Fruit fly (Drosophila melanogaster): ENCODE data around the gene foxo.

The foxo gene

DNA sequence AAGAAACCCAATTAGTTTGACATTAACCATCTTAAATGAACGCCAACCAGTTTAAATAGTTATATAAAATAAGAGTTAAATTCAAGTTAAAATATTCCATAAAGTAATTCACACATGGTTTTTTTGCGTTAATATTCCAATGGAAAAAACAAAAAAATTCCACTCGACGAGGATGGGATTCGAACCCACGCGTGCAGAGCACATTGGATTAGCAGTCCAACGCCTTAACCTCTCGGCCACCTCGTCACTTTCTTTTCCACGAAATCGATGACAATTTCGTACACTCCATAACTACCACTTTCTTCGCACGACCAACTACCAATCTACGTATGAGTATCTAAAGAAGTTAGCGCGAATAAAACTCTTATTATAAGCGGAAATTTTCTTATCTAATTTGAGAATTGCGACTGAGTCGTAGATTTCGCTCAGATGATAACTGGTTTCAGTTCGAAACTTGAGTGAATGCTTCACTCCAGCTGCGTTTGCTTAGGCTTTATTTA is 12.3 kb upstream of the foxo start:
- TF ChIP-seq noc (tag; optimal IDR thresholded peaks at IDR 0.05), result no peak

dm6 chr3R:14048702-14049142 is 8.0 kb upstream of the foxo start:
- TF ChIP-seq noc (tag; optimal IDR thresholded peaks at IDR 0.05), result peak; percentile 91

- no peak for TF ChIP-seq noc (tag; optimal IDR thresholded peaks at IDR 0.05)
These were observed 6.1 kb upstream of the foxo start for dm6 chr3R:14050556-14051170.

- TF ChIP-seq noc (tag; optimal IDR thresholded peaks at IDR 0.05), result peak; percentile 74
These were observed 5.3 kb upstream of the foxo start for dm6 chr3R:14051391-14051852.

- TF ChIP-seq noc (tag; optimal IDR thresholded peaks at IDR 0.05), result peak; percentile 84
These were observed 4.3 kb upstream of the foxo start for dm6 chr3R:14052182-14053036.

DNA sequence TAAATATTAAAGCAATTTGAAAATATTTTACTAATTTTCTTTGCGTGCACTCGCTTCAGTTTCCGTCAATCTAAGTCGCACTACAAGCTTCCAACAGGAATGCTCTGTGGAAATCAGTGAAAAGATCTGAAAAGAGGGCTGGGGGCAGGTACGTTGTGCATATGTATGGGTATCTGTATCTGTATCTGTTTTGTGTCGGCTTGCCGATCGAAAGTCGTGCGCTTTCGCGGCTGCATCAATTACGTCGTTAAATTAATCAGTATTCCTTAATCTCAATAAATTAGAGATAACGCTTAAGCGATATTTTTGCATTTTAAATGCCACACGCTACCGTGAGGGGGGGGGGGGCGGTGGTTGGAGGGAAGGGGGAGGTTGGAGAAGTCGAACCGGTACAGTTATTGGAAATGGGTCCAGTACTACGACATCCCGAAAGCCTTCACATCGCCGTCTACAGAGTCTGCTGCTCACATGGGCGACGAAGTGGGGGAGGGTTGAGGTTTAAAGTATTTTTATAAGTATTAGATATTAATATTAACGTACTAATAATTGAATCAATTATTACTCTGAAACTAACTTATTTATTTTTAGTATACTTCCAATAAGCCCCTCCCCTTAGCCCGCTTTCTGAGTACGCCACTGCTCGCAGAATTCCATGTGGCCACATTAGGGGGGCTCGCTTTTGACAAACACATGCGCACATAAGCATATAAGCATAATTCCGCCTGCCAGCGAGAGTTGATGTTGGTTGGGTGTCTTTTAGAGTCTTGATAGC is 3.5 kb upstream of the foxo start:
- peak; percentile 98 for TF ChIP-seq noc (tag; optimal IDR thresholded peaks at IDR 0.05)

- no peak for TF ChIP-seq noc (tag; optimal IDR thresholded peaks at IDR 0.05)
These were observed 2.6 kb upstream of the foxo start for dm6 chr3R:14054103-14054502.

DNA sequence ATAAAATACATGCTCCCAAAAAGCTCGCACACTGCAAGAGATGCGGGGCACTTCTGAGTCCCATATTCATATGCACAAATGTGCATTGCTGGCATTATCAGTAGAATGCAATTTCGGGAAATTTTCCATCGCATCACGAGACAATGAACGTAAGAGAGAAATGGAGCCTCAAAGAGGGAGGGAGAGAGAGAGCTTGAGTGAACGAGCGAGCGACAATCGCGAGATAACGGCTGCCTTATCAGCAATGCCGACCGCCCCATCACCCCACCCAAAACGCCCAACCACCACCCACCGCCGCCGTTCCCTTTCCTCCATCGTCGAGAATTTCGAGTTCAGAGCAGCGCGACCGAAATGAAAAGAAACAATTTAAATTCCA is 813 bp upstream of the foxo start:
- TF ChIP-seq noc (tag; optimal IDR thresholded peaks at IDR 0.05), result no peak

DNA sequence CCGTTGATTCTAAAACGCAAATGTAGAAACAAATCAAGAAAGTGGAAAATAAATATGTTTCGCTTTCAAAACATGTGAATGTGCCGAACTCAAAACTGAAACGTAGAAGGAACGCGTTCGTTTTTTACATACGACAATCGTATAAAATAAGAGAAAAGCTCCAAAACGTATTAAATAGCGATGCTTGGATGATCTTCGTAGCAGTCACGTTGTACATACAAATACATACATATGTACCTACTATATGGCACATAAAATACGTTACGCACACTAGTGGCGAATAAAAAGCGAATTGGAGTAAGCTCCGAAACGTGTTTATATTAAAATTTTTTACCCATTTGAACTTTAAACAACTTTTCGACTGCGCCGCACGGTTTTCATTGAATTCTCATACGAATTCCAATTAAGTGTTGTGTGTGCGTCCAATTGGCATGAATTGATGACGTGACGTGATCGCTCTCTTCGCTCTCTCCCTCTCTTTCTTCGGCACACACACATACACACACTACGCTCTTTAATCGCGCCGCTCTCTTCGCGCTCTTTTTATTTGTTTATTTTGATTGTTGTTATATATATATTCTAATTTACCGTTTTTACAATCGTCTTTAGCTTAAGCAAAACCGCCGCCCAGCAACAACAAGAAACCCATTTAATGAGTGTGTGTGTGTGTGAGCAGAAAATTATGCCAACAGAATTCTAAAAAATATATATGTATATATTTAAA is 549 bp downstream of the foxo start:
- no peak for TF ChIP-seq noc (tag; optimal IDR thresholded peaks at IDR 0.05)

dm6 chr3R:14058531-14059431 is 2.0 kb downstream of the foxo start:
- peak; percentile 48 for TF ChIP-seq noc (tag; optimal IDR thresholded peaks at IDR 0.05)

DNA sequence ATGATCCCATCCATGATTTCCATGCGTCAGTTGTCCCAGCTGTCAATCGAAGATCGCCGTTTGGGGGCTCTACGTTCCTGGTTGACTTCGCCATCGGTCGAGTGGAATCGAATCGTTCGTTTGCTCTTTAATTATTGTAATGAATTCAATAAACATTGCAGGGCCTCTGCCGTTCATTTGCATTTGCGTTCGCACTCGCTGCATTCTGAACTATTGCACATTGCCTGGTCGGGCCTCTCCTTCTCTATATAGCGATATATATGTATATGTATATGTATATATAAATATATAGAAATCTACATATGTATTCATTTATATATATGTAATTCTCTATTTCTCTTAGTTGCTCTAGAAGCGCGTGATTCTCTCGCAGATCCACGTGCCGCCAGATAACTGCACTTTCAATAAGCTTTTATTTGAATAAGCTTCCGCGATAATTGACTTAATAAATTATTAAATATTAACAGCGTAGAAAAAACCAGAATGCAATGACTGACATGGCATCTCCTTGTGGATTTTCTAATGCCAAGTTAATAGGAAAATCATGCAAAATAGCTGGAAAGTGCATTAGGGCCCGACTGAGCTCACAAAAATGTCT is 3.1 kb downstream of the foxo start:
- TF ChIP-seq noc (tag; optimal IDR thresholded peaks at IDR 0.05), result no peak

DNA sequence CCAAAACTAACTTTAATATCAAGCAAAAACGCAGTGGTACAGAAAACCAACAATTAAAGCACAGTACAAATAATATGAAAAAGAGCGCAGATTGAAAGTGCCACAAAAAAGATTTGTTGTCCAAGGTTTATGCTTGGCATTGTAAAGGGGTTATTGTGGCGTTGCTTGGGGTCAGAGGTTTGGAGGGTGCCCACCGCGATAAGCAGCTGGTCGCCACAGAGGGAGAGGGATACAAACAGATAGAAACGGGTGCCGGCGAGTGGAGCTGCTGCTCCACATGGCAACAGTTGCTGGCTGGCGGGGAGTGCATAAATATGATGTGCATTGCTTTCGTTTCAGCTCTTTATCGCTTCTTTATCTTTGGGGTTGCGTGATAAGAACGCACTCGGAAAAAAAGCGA is 3.7 kb downstream of the foxo start:
- no peak for TF ChIP-seq noc (tag; optimal IDR thresholded peaks at IDR 0.05)

DNA sequence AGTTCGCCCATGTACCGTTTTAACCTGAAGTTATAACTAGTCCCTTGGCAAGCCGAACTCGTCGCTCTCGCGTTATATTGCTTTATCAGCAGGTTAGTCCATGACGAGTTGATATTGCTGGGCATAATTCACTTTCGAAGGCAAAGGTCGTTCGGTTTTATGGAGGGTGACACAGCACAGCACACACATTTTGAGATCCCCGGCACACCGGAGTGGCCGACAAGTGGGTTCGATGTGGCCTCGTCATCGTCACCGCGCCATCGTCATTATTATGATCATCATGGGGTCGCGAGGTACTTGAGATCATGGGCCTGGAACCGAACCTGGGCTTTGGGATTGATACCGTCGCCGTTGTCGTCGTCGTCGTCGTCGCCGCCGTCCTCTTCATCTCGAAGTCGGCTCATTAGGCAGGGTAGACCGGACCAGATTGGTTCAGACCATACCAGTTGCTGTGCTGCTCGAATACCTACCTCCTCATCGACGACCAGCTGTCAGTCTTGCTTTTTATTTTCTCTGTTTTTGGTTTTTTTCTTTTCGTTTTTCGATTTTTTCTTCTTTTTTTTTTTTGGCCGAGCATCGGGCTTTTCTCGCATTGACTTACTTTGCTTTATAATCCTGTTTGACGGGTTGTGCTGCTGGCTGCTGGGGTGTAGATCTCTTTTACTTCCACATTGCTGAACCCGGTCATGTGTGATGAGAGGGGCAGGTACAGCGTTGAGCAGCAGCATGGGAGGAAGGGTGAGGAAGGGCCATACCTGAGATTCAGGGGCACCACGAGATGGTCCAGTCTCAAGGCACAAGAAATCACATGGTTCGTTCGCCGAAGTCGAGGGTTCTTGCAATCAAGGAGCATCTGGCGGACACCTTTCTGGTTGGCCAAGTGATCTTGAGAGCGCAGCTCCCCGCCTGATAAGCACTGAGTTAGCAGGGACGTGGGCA is 4.6 kb downstream of the foxo start:
- TF ChIP-seq noc (tag; optimal IDR thresholded peaks at IDR 0.05), result no peak

Data from whole organism, larva.